Fruit fly (Drosophila melanogaster): ENCODE data around the gene fon.

fon gene

DNA sequence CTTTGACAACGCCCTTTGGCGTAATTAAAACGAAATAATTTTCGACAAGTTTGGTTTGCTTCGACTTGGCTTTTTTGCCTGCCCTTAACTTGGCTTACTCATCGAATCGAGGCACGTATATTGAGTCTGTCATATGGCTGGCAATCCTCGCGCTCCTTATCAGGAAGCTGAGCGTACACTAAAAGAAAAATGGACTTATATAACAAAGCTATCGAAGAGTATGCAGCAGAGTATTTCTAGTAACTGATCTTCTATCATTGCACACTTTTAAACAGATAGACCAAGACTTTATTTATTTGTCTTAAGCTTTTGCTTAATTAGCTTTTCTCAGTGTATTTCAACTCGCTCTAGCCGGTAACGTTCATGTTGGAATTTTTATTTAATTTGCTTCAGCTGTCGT is 19.7 kb downstream of the fon start (continued):
- TF ChIP-seq NK7.1 (GFP tag; optimal IDR thresholded peaks at IDR 0.05) (no peak), hth (optimal IDR thresholded peaks at IDR 0.05) (no peak), Six4 (GFP tag; optimal IDR thresholded peaks at IDR 0.05) (no peak), bigmax (GFP tag; optimal IDR thresholded peaks at IDR 0.05) (no peak), sc (optimal IDR thresholded peaks at IDR 0.05) (no peak), sc (GFP tag; optimal IDR thresholded peaks at IDR 0.05) (no peak), bsh (GFP tag; optimal IDR thresholded peaks at IDR 0.05) (peak in 1 of 2 experiments; percentile 0), dan (GFP tag; IDR thresholded peaks at IDR 0.05) (no peak), nerfin-2 (GFP tag; IDR thresholded peaks at IDR 0.05; ENCODE audit: partially characterized antibody) (no peak)

DNA sequence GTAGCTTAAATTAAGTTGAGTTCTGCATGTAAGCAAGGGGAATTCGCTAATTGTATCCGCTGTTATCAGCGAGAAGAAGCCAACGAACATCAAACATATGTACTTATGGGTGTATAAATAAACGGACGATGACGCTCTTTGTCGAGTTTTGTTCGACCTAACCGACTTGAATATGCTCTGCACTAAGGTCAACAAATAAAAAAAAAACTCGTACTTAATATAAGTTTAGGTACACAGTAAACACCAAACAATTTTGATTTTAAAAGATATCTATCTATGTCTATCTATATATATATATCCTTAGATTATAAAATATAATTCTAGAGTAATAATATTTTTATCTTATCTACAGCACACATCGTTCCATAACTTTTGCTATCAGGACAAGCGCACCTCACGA is 21.4 kb downstream of the fon start:
- TF ChIP-seq row (GFP tag; IDR thresholded peaks at IDR 0.05) (peak; percentile 48; the same call in 2 of the 3 replicates), CG7556 (GFP tag; optimal IDR thresholded peaks at IDR 0.05) (peak; percentile 14), Mrtf (GFP tag; IDR thresholded peaks at IDR 0.05) (no peak), tio (GFP tag; optimal IDR thresholded peaks at IDR 0.05) (no peak), Dek (tag; optimal IDR thresholded peaks at IDR 0.05) (no peak), org-1 (GFP tag; optimal IDR thresholded peaks at IDR 0.05) (no peak), dmrt99B (tag; optimal IDR thresholded peaks at IDR 0.05) (peak; percentile 29), zf30C (GFP tag; optimal IDR thresholded peaks at IDR 0.05) (no peak), CG2712 (tag; optimal IDR thresholded peaks at IDR 0.05) (peak; percentile 50), Blimp-1 (GFP tag; optimal IDR thresholded peaks at IDR 0.05) (peak; percentile 23), HHEX (GFP tag; optimal IDR thresholded peaks at IDR 0.05) (peak; percentile 26), lab (GFP tag; optimal IDR thresholded peaks at IDR 0.05) (peak; percentile 39), ems (GFP tag; optimal IDR thresholded peaks at IDR 0.05) (no peak), CG9609 (GFP tag; optimal IDR thresholded peaks at IDR 0.05) (no peak), CG10979 (tag; optimal IDR thresholded peaks at IDR 0.05) (peak; percentile 38), CG2678 (tag; optimal IDR thresholded peaks at IDR 0.05) (peak; percentile 47), lilli (GFP tag; optimal IDR thresholded peaks at IDR 0.05) (peak; percentile 3), CG7786 (GFP tag; optimal IDR thresholded peaks at IDR 0.05) (no peak), CG4424 (GFP tag; optimal IDR thresholded peaks at IDR 0.05) (peak; percentile 26), insv (GFP tag; optimal IDR thresholded peaks at IDR 0.05) (no peak), mirr (GFP tag; optimal IDR thresholded peaks at IDR 0.05) (no peak), Poxn (GFP tag; IDR thresholded peaks at IDR 0.05) (no peak), dmrt11E (tag; optimal IDR thresholded peaks at IDR 0.05) (peak; percentile 35), crc (GFP tag; optimal IDR thresholded peaks at IDR 0.05) (no peak), B-H1 (GFP tag; IDR thresholded peaks at IDR 0.05) (no peak), Hr39 (optimal IDR thresholded peaks at IDR 0.05) (no peak), cad (GFP tag; optimal IDR thresholded peaks at IDR 0.05) (no peak), CG12391 (tag; optimal IDR thresholded peaks at IDR 0.05) (peak; percentile 44), fd102C (GFP tag; optimal IDR thresholded peaks at IDR 0.05) (no peak), wek (GFP tag; optimal IDR thresholded peaks at IDR 0.05) (no peak), Atf6 (GFP tag; IDR thresholded peaks at IDR 0.05) (no peak), h (optimal IDR thresholded peaks at IDR 0.05) (no peak), CG34422 (GFP tag; IDR thresholded peaks at IDR 0.05) (no peak), nmo (GFP tag; optimal IDR thresholded peaks at IDR 0.05) (peak; percentile 2), Xrp1 (GFP tag; IDR thresholded peaks at IDR 0.05) (peak; percentile 37; the same call in 1 of the 2 replicates), CG4820 (GFP tag; optimal IDR thresholded peaks at IDR 0.05) (peak; percentile 18), bcd (GFP tag; optimal IDR thresholded peaks at IDR 0.05) (peak; percentile 30), gsb-n (tag; optimal IDR thresholded peaks at IDR 0.05) (peak; percentile 3), CG6765 (GFP tag; optimal IDR thresholded peaks at IDR 0.05) (no peak), sima (GFP tag; optimal IDR thresholded peaks at IDR 0.05) (no peak), CG9932 (GFP tag; IDR thresholded peaks at IDR 0.05) (no peak), CG31441 (GFP tag; IDR thresholded peaks at IDR 0.05) (peak; percentile 43), vvl (GFP tag; IDR thresholded peaks at IDR 0.05) (peak; percentile 48)
